Worm (Caenorhabditis elegans) whole organism, L4 larva: ENCODE results near the gene atgp-2.
A peak's percentile ranks its signal among the peaks of the same experiment; 100 is the strongest.

ENCODE experiments used
- F26F4.8 ChIP-seq: fragments of 200-800 bp; sonication (Bioruptor generic); conservative IDR thresholded peaks from 2 replicates; pipeline ENCODE4 v1.3.6; 2022; ENCODE audit warnings: missing genetic modification characterization, missing compliant biosample characterization
- ama-1 ChIP-seq: fragments of 150-350 bp; optimal IDR thresholded peaks from 2 replicates; lab custom pipeline; 2014; ENCODE audit warnings: inconsistent platforms, mixed read lengths
- ceh-28 ChIP-seq: fragments of 150-350 bp; optimal IDR thresholded peaks from 2 replicates; lab custom pipeline; 2014; ENCODE audit warnings: missing biosample characterization, missing genetic modification reagents, missing genetic modification characterization
- dpl-1 ChIP-seq: fragments of 150-350 bp; optimal IDR thresholded peaks from 2 replicates; lab custom pipeline; 2014; ENCODE audit warnings: missing biosample characterization, missing genetic modification reagents, missing genetic modification characterization
- dve-1 ChIP-seq: sonication (generic microtip); optimal IDR thresholded peaks from 2 replicates; lab custom pipeline; 2017; ENCODE audit warnings: antibody characterized with exemption, mild to moderate bottlenecking, missing genetic modification characterization, missing compliant biosample characterization; ENCODE audit not compliant: insufficient read depth
- egl-43 ChIP-seq: fragments of 200-800 bp; sonication (Bioruptor generic); IDR thresholded peaks from 2 replicates; pipeline ENCODE4 v1.3.6; 2022; ENCODE audit warnings: missing genetic modification reagents, missing genetic modification characterization, missing compliant biosample characterization
- lin-15B ChIP-seq: fragments of 150-350 bp; sonication (generic microtip); optimal IDR thresholded peaks from 3 replicates; lab custom pipeline; 2014; ENCODE audit warnings: missing biosample characterization, missing genetic modification characterization
- mdl-1 ChIP-seq, 2 experiments: fragments of 150-350 bp in 1 of 2; sonication (generic microtip) in 1 of 2; optimal IDR thresholded peaks; 2 replicates each; lab custom pipeline; 2014 to 2017; ENCODE audit warnings: missing biosample characterization in 2 of 2, missing genetic modification characterization in 2 of 2
- nhr-28 ChIP-seq: fragments of 150-350 bp; optimal IDR thresholded peaks from 2 replicates; lab custom pipeline; 2014; ENCODE audit warnings: missing biosample characterization, missing genetic modification characterization
- nhr-6 ChIP-seq: fragments of 150-350 bp; optimal IDR thresholded peaks from 2 replicates; lab custom pipeline; 2014; ENCODE audit warnings: missing biosample characterization, missing genetic modification characterization
- snpc-4 ChIP-seq: fragments of 150-350 bp; optimal IDR thresholded peaks from 2 replicates; lab custom pipeline; 2014; ENCODE audit warnings: missing biosample characterization, missing genetic modification characterization
- tra-1 ChIP-seq: fragments of 200-800 bp; sonication (Bioruptor generic); IDR thresholded peaks from 2 replicates; pipeline ENCODE4 v1.3.6; 2022; ENCODE audit warnings: missing genetic modification reagents, missing genetic modification characterization, missing compliant biosample characterization
- unc-62 ChIP-seq, 3 experiments: fragments of 150-350 bp in 1 of 3; sonication (generic microtip); optimal IDR thresholded peaks in 2 of 3; peaks in 1 of 3; 1 replicate in 1 of 3; 2 replicates in 2 of 3; lab custom pipeline; 2014 to 2017; ENCODE audit warnings: missing biosample characterization in 3 of 3, missing genetic modification characterization in 3 of 3, missing genetic modification reagents in 3 of 3, missing genotype in 1 of 3

DNA sequence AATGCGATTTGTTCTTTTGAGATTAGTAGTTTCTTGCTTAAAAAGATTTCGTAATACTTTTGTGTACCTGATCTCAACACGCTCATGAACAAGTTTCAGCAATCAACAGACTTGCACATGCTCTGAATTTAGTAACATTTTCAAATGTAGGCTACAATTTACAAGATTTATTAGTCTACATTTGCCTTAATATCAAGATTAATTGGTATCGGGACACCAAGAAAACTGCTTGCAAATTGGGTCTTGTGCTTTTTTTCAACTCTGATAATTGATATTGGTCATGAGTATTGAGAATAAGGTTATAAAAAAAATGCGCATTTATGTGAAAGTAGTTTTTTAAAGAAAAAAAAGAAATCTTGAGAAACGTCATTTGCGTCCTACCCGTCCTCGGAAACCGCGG, 51.3 kb downstream of the atgp-2 start:
- TF ChIP-seq nhr-28 (tag; lab: Kevin White, UChicago) (no peak), nhr-6 (tag; lab: Kevin White, UChicago) (no peak), dve-1 (tag; lab: Kevin White, UChicago) (no peak), F26F4.8 (GFP tag; lab: Robert Waterston, UW) (no peak), tra-1 (no peak), lin-15B (no peak), dpl-1 (no peak), unc-62 (GFP tag; optimal IDR thresholded peaks at IDR 0.05 in 1 of 2; lab: Kevin White, UChicago) (peak in 1 of 2 experiments; percentile 58), unc-62 (tag; optimal IDR thresholded peaks at IDR 0.05; lab: Kevin White, UChicago) (no peak), mdl-1 (tag; optimal IDR thresholded peaks at IDR 0.05; lab: Kevin White, UChicago) (no peak), ama-1 (no peak), snpc-4 (tag; lab: Kevin White, UChicago) (no peak), egl-43 (no peak), ceh-28 (tag; lab: Kevin White, UChicago) (no peak)
